Fruit fly (Drosophila melanogaster): ENCODE results near the gene LPCAT.

The LPCAT gene

DNA sequence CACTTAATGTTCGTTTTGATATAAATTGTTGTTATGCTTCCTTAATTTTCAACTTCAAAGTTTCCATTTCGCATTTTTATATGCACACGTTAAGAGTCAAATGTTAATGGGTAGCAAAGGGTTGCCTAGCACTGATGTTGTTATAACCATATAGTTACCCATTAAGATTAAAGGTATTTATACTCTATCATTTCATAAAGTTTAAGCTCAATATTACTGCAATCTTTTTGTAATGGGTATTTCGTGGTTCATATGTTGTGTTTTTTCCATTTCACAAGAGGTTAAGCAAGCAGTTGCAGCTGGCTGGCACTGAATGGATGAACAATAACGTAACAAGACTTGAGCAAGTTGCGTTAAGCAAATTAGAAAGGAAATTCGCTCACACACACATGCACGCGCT is 47.9 kb downstream of the LPCAT start (continued):
- TF ChIP-seq CG34406 (GFP tag; optimal IDR thresholded peaks at IDR 0.05) (no peak), Hr38 (GFP tag; optimal IDR thresholded peaks at IDR 0.05) (no peak), CG32006 (GFP tag; optimal IDR thresholded peaks at IDR 0.05) (peak; percentile 9), CG4318 (GFP tag; optimal IDR thresholded peaks at IDR 0.05) (no peak), eg (GFP tag; IDR thresholded peaks at IDR 0.05) (no peak), Eip75B (GFP tag; optimal IDR thresholded peaks at IDR 0.05) (no peak), CG3919 (GFP tag; optimal IDR thresholded peaks at IDR 0.05) (no peak), CG11762 (GFP tag; optimal IDR thresholded peaks at IDR 0.05; ENCODE audit: insufficient read depth) (no peak), Eip78C (GFP tag) (peak; percentile 67), Hr4 (GFP tag; optimal IDR thresholded peaks at IDR 0.05) (no peak)

dm6 chrX:9523543-9523942 is 56.2 kb downstream of the LPCAT start:
- no peak for TF ChIP-seq Eip93F (GFP tag; optimal IDR thresholded peaks at IDR 0.05)
- TF ChIP-seq Blimp-1 (GFP tag; optimal IDR thresholded peaks at IDR 0.05): peak; percentile 48
- TF ChIP-seq eg (GFP tag; IDR thresholded peaks at IDR 0.05): no peak
- no peak for TF ChIP-seq CG6854 (GFP tag; optimal IDR thresholded peaks at IDR 0.05)
- no peak for TF ChIP-seq CG4318 (GFP tag; optimal IDR thresholded peaks at IDR 0.05)
